Worm (Caenorhabditis elegans) whole organism, young adult: ENCODE measurements around the gene Y49F6B.13.

ENCODE experiments used
- B0035.1 ChIP-seq: sonication (generic microtip); optimal IDR thresholded peaks from 2 replicates; lab custom pipeline; 2016; ENCODE audit warnings: missing genetic modification characterization, mild to moderate bottlenecking, missing compliant biosample characterization, missing genotype, missing genetic modification reagents
- C06A6.2 ChIP-seq: fragments of 200-800 bp; sonication (Bioruptor generic); conservative IDR thresholded peaks from 2 replicates; pipeline ENCODE4 v1.3.6; 2022; ENCODE audit warnings: missing genetic modification characterization, missing compliant biosample characterization
- F10E7.11 ChIP-seq: sonication (generic microtip); optimal IDR thresholded peaks from 2 replicates; lab custom pipeline; 2017; ENCODE audit warnings: mild to moderate bottlenecking, missing genetic modification characterization, moderate library complexity, missing compliant biosample characterization
- F22D6.2 ChIP-seq: sonication (generic microtip); optimal IDR thresholded peaks from 2 replicates; lab custom pipeline; 2016; ENCODE audit warnings: mild to moderate bottlenecking, missing genetic modification characterization, missing compliant biosample characterization
- F49E8.2 ChIP-seq: sonication (generic microtip); optimal IDR thresholded peaks from 3 replicates; lab custom pipeline; 2017; ENCODE audit warnings: missing genetic modification characterization, mild to moderate bottlenecking, missing compliant biosample characterization, antibody characterized with exemption, moderate library complexity; ENCODE audit not compliant: insufficient read depth
- F52B5.7 ChIP-seq: sonication (generic microtip); optimal IDR thresholded peaks from 2 replicates; lab custom pipeline; 2016; ENCODE audit warnings: mild to moderate bottlenecking, missing genetic modification characterization, missing compliant biosample characterization
- F55B11.4 ChIP-seq: sonication (generic microtip); optimal IDR thresholded peaks from 2 replicates; lab custom pipeline; 2016; ENCODE audit warnings: missing compliant biosample characterization, missing genetic modification characterization, borderline replicate concordance; ENCODE audit not compliant: insufficient read depth
- F57A8.1 ChIP-seq: fragments of 200-800 bp; sonication (Bioruptor generic); optimal IDR thresholded peaks from 2 replicates; lab custom pipeline; 2018; ENCODE audit warnings: mild to moderate bottlenecking, missing genetic modification characterization, moderate library complexity, missing compliant biosample characterization
- F57C9.4 ChIP-seq: sonication (generic microtip); optimal IDR thresholded peaks from 2 replicates; lab custom pipeline; 2017; ENCODE audit warnings: mild to moderate bottlenecking, missing genetic modification characterization, missing compliant biosample characterization
- T07F8.4 ChIP-seq: sonication (generic microtip); optimal IDR thresholded peaks from 2 replicates; lab custom pipeline; 2016; ENCODE audit warnings: mild to moderate bottlenecking, missing genetic modification characterization, moderate library complexity, missing compliant biosample characterization
- T26A5.8 ChIP-seq: sonication (generic microtip); optimal IDR thresholded peaks from 2 replicates; lab custom pipeline; 2016; ENCODE audit warnings: missing genetic modification characterization, missing compliant biosample characterization
- Y67H2A.10 ChIP-seq: fragments of 200-800 bp; sonication (Bioruptor generic); conservative IDR thresholded peaks from 2 replicates; pipeline ENCODE4 v1.3.6; 2022; ENCODE audit warnings: missing genetic modification reagents, missing genetic modification characterization, missing compliant biosample characterization
- Y79H2A.3 ChIP-seq: fragments of 200-800 bp; sonication (Bioruptor generic); conservative IDR thresholded peaks from 2 replicates; pipeline ENCODE4 v1.3.6; 2022; ENCODE audit warnings: missing genetic modification reagents, missing genetic modification characterization, missing compliant biosample characterization
- ZK185.1 ChIP-seq: sonication (generic microtip); optimal IDR thresholded peaks from 2 replicates; lab custom pipeline; 2016; ENCODE audit warnings: mild to moderate bottlenecking, missing genetic modification characterization, missing compliant biosample characterization; ENCODE audit not compliant: poor library complexity, severe bottlenecking
- atf-7 ChIP-seq: sonication (generic microtip); optimal IDR thresholded peaks from 2 replicates; lab custom pipeline; 2017; ENCODE audit warnings: mild to moderate bottlenecking, missing genetic modification characterization, missing compliant biosample characterization
- attf-3 ChIP-seq: fragments of 200-800 bp; sonication (Bioruptor generic); conservative IDR thresholded peaks from 2 replicates; pipeline ENCODE4 v1.3.6; 2022; ENCODE audit warnings: missing genetic modification reagents, missing genetic modification characterization, missing compliant biosample characterization
- attf-5 ChIP-seq: fragments of 200-800 bp; sonication (Bioruptor generic); optimal IDR thresholded peaks from 2 replicates; lab custom pipeline; 2018; ENCODE audit warnings: mild to moderate bottlenecking, missing genetic modification characterization, missing compliant biosample characterization
- cebp-2 ChIP-seq: fragments of 200-800 bp; sonication (Bioruptor generic); IDR thresholded peaks from 2 replicates; pipeline ENCODE4 v1.3.6; 2022; ENCODE audit warnings: missing genetic modification characterization, missing compliant biosample characterization
- ceh-100 ChIP-seq: fragments of 200-800 bp; sonication (Bioruptor generic); IDR thresholded peaks from 2 replicates; pipeline ENCODE4 v1.3.6; 2022; ENCODE audit warnings: missing genetic modification reagents, missing genetic modification characterization, missing compliant biosample characterization
- ceh-27 ChIP-seq: fragments of 200-800 bp; sonication (Bioruptor generic); optimal IDR thresholded peaks from 2 replicates; lab custom pipeline; 2018; ENCODE audit warnings: mild to moderate bottlenecking, missing genetic modification characterization, moderate library complexity, missing compliant biosample characterization
- ceh-91 ChIP-seq: fragments of 200-800 bp; sonication (Bioruptor generic); IDR thresholded peaks from 2 replicates; pipeline ENCODE4 v1.3.6; 2022; ENCODE audit warnings: missing genetic modification reagents, missing genetic modification characterization, missing compliant biosample characterization
- dox-1 ChIP-seq: fragments of 200-800 bp; sonication (Bioruptor generic); IDR thresholded peaks from 2 replicates; pipeline ENCODE4 v1.3.6; 2022; ENCODE audit warnings: missing genetic modification reagents, missing genetic modification characterization, missing compliant biosample characterization
- efl-1 ChIP-seq: fragments of 150-350 bp; optimal IDR thresholded peaks from 2 replicates; lab custom pipeline; 2014; ENCODE audit warnings: missing biosample characterization, missing genetic modification reagents, missing genetic modification characterization
- egl-44 ChIP-seq: fragments of 200-800 bp; sonication (Bioruptor generic); IDR thresholded peaks from 2 replicates; pipeline ENCODE4 v1.3.6; 2022; ENCODE audit warnings: missing genetic modification reagents, missing genetic modification characterization, missing compliant biosample characterization
- hlh-12 ChIP-seq: sonication (generic microtip); optimal IDR thresholded peaks from 2 replicates; lab custom pipeline; 2016; ENCODE audit warnings: missing genetic modification characterization, missing compliant biosample characterization
- lag-1 ChIP-seq: fragments of 200-800 bp; sonication (Bioruptor generic); IDR thresholded peaks from 2 replicates; pipeline ENCODE4 v1.3.6; 2022; ENCODE audit warnings: missing genetic modification reagents, missing genetic modification characterization, missing compliant biosample characterization
- let-526 ChIP-seq: fragments of 200-800 bp; sonication (Bioruptor generic); IDR thresholded peaks from 2 replicates; pipeline ENCODE4 v1.3.6; 2022; ENCODE audit warnings: missing genetic modification reagents, missing genetic modification characterization, missing compliant biosample characterization
- lin-35 ChIP-seq, 3 experiments: fragments of 150-350 bp in 2 of 3; sonication (generic microtip) in 1 of 3; optimal IDR thresholded peaks; 2 replicates each; lab custom pipeline; 2014 to 2018; ENCODE audit warnings: missing biosample characterization in 3 of 3, missing genetic modification characterization in 3 of 3, missing genetic modification reagents in 3 of 3
- lin-40 ChIP-seq: sonication (generic microtip); optimal IDR thresholded peaks from 2 replicates; lab custom pipeline; 2016; ENCODE audit warnings: missing genetic modification characterization, mild to moderate bottlenecking, missing compliant biosample characterization, missing genotype, missing genetic modification reagents
- mcd-1 ChIP-seq: fragments of 200-800 bp; sonication (Bioruptor generic); IDR thresholded peaks from 2 replicates; pipeline ENCODE4 v1.3.6; 2022; ENCODE audit warnings: missing genetic modification reagents, missing genetic modification characterization, missing compliant biosample characterization
- mes-4 ChIP-seq: sonication (generic microtip); optimal IDR thresholded peaks from 2 replicates; lab custom pipeline; 2016; ENCODE audit warnings: missing genotype, missing genetic modification characterization, missing compliant biosample characterization
- nfya-1 ChIP-seq: sonication (generic microtip); optimal IDR thresholded peaks from 2 replicates; lab custom pipeline; 2017; ENCODE audit warnings: antibody characterized with exemption, missing compliant biosample characterization, missing genetic modification characterization, borderline replicate concordance; ENCODE audit not compliant: insufficient read depth
- nfyb-1 ChIP-seq: fragments of 200-800 bp; sonication (Bioruptor generic); IDR thresholded peaks from 2 replicates; pipeline ENCODE4 v1.3.6; 2022; ENCODE audit warnings: missing genetic modification reagents, missing genetic modification characterization, missing compliant biosample characterization
- nhr-27 ChIP-seq: fragments of 200-800 bp; sonication (Bioruptor generic); optimal IDR thresholded peaks from 2 replicates; lab custom pipeline; 2018; ENCODE audit warnings: mild to moderate bottlenecking, missing genetic modification characterization, moderate library complexity, missing compliant biosample characterization
- nhr-80 ChIP-seq: sonication (generic microtip); optimal IDR thresholded peaks from 2 replicates; lab custom pipeline; 2016; ENCODE audit warnings: missing genetic modification characterization, missing compliant biosample characterization
- pbrm-1 ChIP-seq: fragments of 200-800 bp; sonication (Bioruptor generic); IDR thresholded peaks from 2 replicates; pipeline ENCODE4 v1.3.6; 2022; ENCODE audit warnings: missing genetic modification reagents, missing genetic modification characterization, missing compliant biosample characterization
- repo-1 ChIP-seq: sonication (generic microtip); optimal IDR thresholded peaks from 2 replicates; lab custom pipeline; 2017; ENCODE audit warnings: mild to moderate bottlenecking, missing genetic modification characterization, missing compliant biosample characterization
- rpc-1 ChIP-seq, 2 experiments: fragments of 150-350 bp in 1 of 2; sonication (generic microtip) in 1 of 2; optimal IDR thresholded peaks; 2 replicates each; lab custom pipeline; 2014 to 2018; ENCODE audit warnings: missing biosample characterization in 1 of 2, missing genetic modification characterization in 1 of 2, missing genetic modification reagents in 1 of 2, missing genotype in 1 of 2
- snpc-3.4 ChIP-seq: sonication (generic microtip); optimal IDR thresholded peaks from 2 replicates; lab custom pipeline; 2017; ENCODE audit warnings: missing genetic modification characterization, mild to moderate bottlenecking, missing compliant biosample characterization, antibody characterized with exemption, moderate library complexity, missing genotype, missing genetic modification reagents
- snpc-4 ChIP-seq, 5 experiments: fragments of 150-350 bp in 1 of 5; sonication (generic microtip) in 4 of 5; optimal IDR thresholded peaks; 2 replicates each; lab custom pipeline; 2014 to 2018; ENCODE audit warnings: missing genetic modification characterization in 5 of 5, missing biosample characterization in 3 of 5, antibody characterized with exemption in 2 of 5, mild to moderate bottlenecking in 2 of 5, missing compliant biosample characterization in 2 of 5, missing genotype in 2 of 5, moderate library complexity in 2 of 5, missing genetic modification reagents in 1 of 5
- sptf-2 ChIP-seq: fragments of 200-800 bp; sonication (Bioruptor generic); optimal IDR thresholded peaks from 2 replicates; lab custom pipeline; 2018; ENCODE audit warnings: mild to moderate bottlenecking, missing genetic modification characterization, missing compliant biosample characterization
- tbp1 ChIP-seq: fragments of 200-800 bp; sonication (Bioruptor generic); optimal IDR thresholded peaks from 2 replicates; lab custom pipeline; 2018; ENCODE audit warnings: mild to moderate bottlenecking, missing genetic modification characterization, missing compliant biosample characterization
- zfh-2 ChIP-seq: fragments of 200-800 bp; sonication (Bioruptor generic); conservative IDR thresholded peaks from 2 replicates; pipeline ENCODE4 v1.3.6; 2022; ENCODE audit warnings: missing genetic modification reagents, missing genetic modification characterization, missing compliant biosample characterization
- zim-3 ChIP-seq: sonication (generic microtip); optimal IDR thresholded peaks from 2 replicates; lab custom pipeline; 2017; ENCODE audit warnings: mild to moderate bottlenecking, missing genetic modification characterization, moderate library complexity, missing compliant biosample characterization
- ztf-18 ChIP-seq: sonication (generic microtip); optimal IDR thresholded peaks from 2 replicates; lab custom pipeline; 2016; ENCODE audit warnings: missing genotype, mild to moderate bottlenecking, missing genetic modification characterization, missing compliant biosample characterization
- ztf-28 ChIP-seq: fragments of 200-800 bp; sonication (Bioruptor generic); IDR thresholded peaks from 2 replicates; pipeline ENCODE4 v1.3.6; 2022; ENCODE audit warnings: missing genetic modification reagents, missing genetic modification characterization, missing compliant biosample characterization

The Y49F6B.13 gene

DNA sequence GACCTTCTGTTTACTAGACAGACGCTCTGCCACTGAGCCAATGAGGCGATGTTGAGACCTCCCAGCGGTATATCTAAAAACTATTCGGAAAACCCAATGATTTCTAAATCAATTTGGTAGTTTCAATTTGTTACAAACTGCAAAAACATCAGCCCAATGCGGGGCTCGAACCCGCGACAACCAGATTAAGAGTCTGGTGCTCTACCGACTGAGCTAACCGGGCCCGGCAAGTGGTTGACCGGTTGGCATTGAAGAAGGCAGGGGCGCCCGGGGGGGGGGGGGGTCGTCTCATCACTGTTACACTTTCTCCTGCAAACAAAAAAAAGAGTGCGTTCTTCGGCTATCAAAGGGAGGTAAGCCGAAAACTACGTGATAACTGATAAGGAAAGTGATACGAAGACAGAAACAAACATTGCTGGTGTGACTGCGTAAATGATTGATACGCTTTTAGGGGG, 32.2 kb downstream of the Y49F6B.13 start:
- peak; percentile 79 for TF ChIP-seq nhr-80 (tag; lab: Kevin White, UChicago)
- peak; percentile 57; the same call in 1 of the 2 replicates for TF ChIP-seq ceh-100 (GFP tag; lab: Robert Waterston, UW)
- peak; percentile 92 for TF ChIP-seq zfh-2
- no peak for TF ChIP-seq nfya-1 (tag; lab: Kevin White, UChicago)
- TF ChIP-seq mcd-1, result peak; percentile 80
- TF ChIP-seq nfyb-1, result peak; percentile 88
- TF ChIP-seq B0035.1 (tag; lab: Kevin White, UChicago), result peak; percentile 27
- 0 out of 2 replicates have a peak, but pooled peaks have one; percentile 46 for TF ChIP-seq cebp-2 (GFP tag; lab: Robert Waterston, UW)
- TF ChIP-seq lin-35 (GFP tag; optimal IDR thresholded peaks at IDR 0.05; lab: Kevin White, UChicago), result peak in 1 of 3 experiments; percentile 39
- no peak for TF ChIP-seq F55B11.4 (tag; lab: Kevin White, UChicago)
- peak; percentile 90 for TF ChIP-seq rpc-1 (optimal IDR thresholded peaks at IDR 0.05; lab: Kevin White, UChicago)
- TF ChIP-seq rpc-1 (tag; optimal IDR thresholded peaks at IDR 0.05; lab: Kevin White, UChicago), result peak; percentile 87
- no peak for TF ChIP-seq Y79H2A.3
- peak; percentile 11 for TF ChIP-seq snpc-3.4 (tag; lab: Kevin White, UChicago)
- TF ChIP-seq ceh-27 (GFP tag; lab: Kevin White, UChicago), result peak; percentile 48
- peak; percentile 58 for TF ChIP-seq snpc-4 (GFP tag; optimal IDR thresholded peaks at IDR 0.05; lab: Kevin White, UChicago)
- TF ChIP-seq snpc-4 (tag; optimal IDR thresholded peaks at IDR 0.05; lab: Kevin White, UChicago), result peak in 3 of 4 experiments; percentile 47 to 66 (median 60)
- TF ChIP-seq F57A8.1 (GFP tag; lab: Kevin White, UChicago), result peak; percentile 81
- peak; percentile 73 for TF ChIP-seq sptf-2 (GFP tag; lab: Kevin White, UChicago)
- TF ChIP-seq lag-1 (GFP tag; lab: Robert Waterston, UW), result no peak
- TF ChIP-seq T26A5.8 (tag; lab: Kevin White, UChicago), result peak; percentile 52
- peak; percentile 75 for TF ChIP-seq atf-7 (tag; lab: Kevin White, UChicago)
- TF ChIP-seq let-526 (GFP tag; lab: Robert Waterston, UW), result peak; percentile 40; the same call in 1 of the 2 replicates
- TF ChIP-seq tbp1 (GFP tag; lab: Kevin White, UChicago), result peak; percentile 97
- TF ChIP-seq attf-5 (GFP tag; lab: Kevin White, UChicago), result peak; percentile 55
- TF ChIP-seq F22D6.2 (tag; lab: Kevin White, UChicago), result no peak
- no peak for TF ChIP-seq F57C9.4 (tag; lab: Kevin White, UChicago)
- TF ChIP-seq lin-40, result no peak
- peak; percentile 82 for TF ChIP-seq repo-1
- TF ChIP-seq egl-44 (GFP tag; lab: Robert Waterston, UW), result peak; percentile 81; the same call in 1 of the 2 replicates
- TF ChIP-seq nhr-27 (tag; lab: Kevin White, UChicago), result peak; percentile 69
- TF ChIP-seq F52B5.7 (tag; lab: Kevin White, UChicago), result peak; percentile 8
- TF ChIP-seq pbrm-1 (GFP tag; lab: Robert Waterston, UW), result peak; percentile 81
- peak; percentile 40 for TF ChIP-seq mes-4 (tag; lab: Kevin White, UChicago)
- TF ChIP-seq hlh-12 (tag; lab: Kevin White, UChicago), result no peak
- TF ChIP-seq Y67H2A.10, result no peak
- TF ChIP-seq ztf-28 (GFP tag; lab: Robert Waterston, UW), result no peak
- TF ChIP-seq zim-3 (tag; lab: Kevin White, UChicago), result peak; percentile 71
- TF ChIP-seq ceh-91, result 0 out of 2 replicates have a peak, but pooled peaks have one; percentile 21
- peak; percentile 92 for TF ChIP-seq dox-1 (GFP tag; lab: Robert Waterston, UW)
- TF ChIP-seq attf-3 (GFP tag; lab: Robert Waterston, UW), result no peak
- TF ChIP-seq C06A6.2 (GFP tag; lab: Robert Waterston, UW), result peak; percentile 30; the same call in 1 of the 2 replicates
- TF ChIP-seq F10E7.11 (tag; lab: Kevin White, UChicago), result peak; percentile 65
- no peak for TF ChIP-seq efl-1 (GFP tag; lab: Kevin White, UChicago)
- no peak for TF ChIP-seq ZK185.1 (tag; lab: Kevin White, UChicago)
- peak; percentile 66 for TF ChIP-seq ztf-18 (tag; lab: Kevin White, UChicago)
- no peak for TF ChIP-seq F49E8.2 (tag; lab: Kevin White, UChicago)
- peak; percentile 80 for TF ChIP-seq T07F8.4 (tag; lab: Kevin White, UChicago)
